Worm (Caenorhabditis elegans): ENCODE measurements around the gene Y54G2A.44.

ce11 chrIV:2770067-2770466, 31.6 kb upstream of the Y54G2A.44 start:
- TF ChIP-seq egl-27 (tag; optimal IDR thresholded peaks at IDR 0.05) (no peak), elt-2 (tag; optimal IDR thresholded peaks at IDR 0.05) (no peak), aly-2 (tag; optimal IDR thresholded peaks at IDR 0.05) (no peak), nhr-25 (tag; optimal IDR thresholded peaks at IDR 0.05) (no peak), fos-1 (tag; optimal IDR thresholded peaks at IDR 0.05) (no peak), pha-4 (tag; optimal IDR thresholded peaks at IDR 0.05) (no peak), nhr-11 (tag; optimal IDR thresholded peaks at IDR 0.05) (no peak), nhr-77 (tag; optimal IDR thresholded peaks at IDR 0.05) (no peak), ceh-28 (tag; optimal IDR thresholded peaks at IDR 0.05) (no peak), elt-1 (tag; optimal IDR thresholded peaks at IDR 0.05) (no peak), fkh-2 (tag; optimal IDR thresholded peaks at IDR 0.05) (no peak)

Data from whole organism, L3 larva.